Worm (Caenorhabditis elegans): ENCODE measurements around the gene Y49E10.4.

DNA sequence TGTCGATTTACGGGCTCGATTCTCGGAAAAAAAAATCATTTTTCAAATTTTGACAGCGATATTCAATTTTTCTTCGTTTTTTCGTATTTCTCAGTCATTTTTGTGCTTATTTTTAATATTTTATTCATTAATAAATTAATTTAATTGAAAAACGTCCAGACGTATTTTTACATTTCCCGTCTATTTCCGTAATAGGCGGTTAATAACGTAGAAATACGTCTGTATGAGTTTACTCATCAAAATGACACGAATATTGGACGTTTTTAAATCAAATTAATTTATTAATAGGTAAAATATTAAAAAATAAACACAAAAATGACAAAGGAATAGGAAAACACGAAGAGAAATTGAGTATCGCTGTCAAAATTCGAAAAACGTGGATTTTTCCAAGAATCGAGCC lies 41.1 kb upstream of the Y49E10.4 start:
- TF ChIP-seq unc-62 (GFP tag; optimal IDR thresholded peaks at IDR 0.05) (no peak), nhr-90 (tag; optimal IDR thresholded peaks at IDR 0.05) (no peak), pha-4 (tag; optimal IDR thresholded peaks at IDR 0.05) (no peak), hrde-1 (tag; optimal IDR thresholded peaks at IDR 0.05; ENCODE audit: borderline replicate concordance) (no peak), dpl-1 (GFP tag; optimal IDR thresholded peaks at IDR 0.05) (no peak), F49E8.2 (tag; optimal IDR thresholded peaks at IDR 0.05; ENCODE audit: insufficient read depth) (no peak), ztf-28 (GFP tag; IDR thresholded peaks at IDR 0.05) (no peak), hmg-20 (GFP tag; IDR thresholded peaks at IDR 0.05) (no peak), lag-1 (GFP tag; IDR thresholded peaks at IDR 0.05) (no peak), mcd-1 (GFP tag; IDR thresholded peaks at IDR 0.05) (no peak), Y56A3A.18 (GFP tag; IDR thresholded peaks at IDR 0.05) (no peak), madf-6 (GFP tag; IDR thresholded peaks at IDR 0.05) (no peak), F37B4.10 (GFP tag; IDR thresholded peaks at IDR 0.05) (no peak), T26A5.8 (tag; optimal IDR thresholded peaks at IDR 0.05) (no peak)
